Fruit fly (Drosophila melanogaster) whole organism, adult: Measurements from ENCODE around the gene Nost.
"Not testable (repeated sequence)": the region's sequence is repeated elsewhere in the genome, so short reads cannot be mapped to it uniquely, and the experiment has no call there.

Experiments
- CG11617 ChIP-seq: fragments of 200-800 bp; sonication (Bioruptor generic); optimal IDR thresholded peaks from 2 replicates; lab custom pipeline; 2017; ENCODE audit warnings: mild to moderate bottlenecking, missing biosample characterization, missing genetic modification reagents, missing genetic modification characterization
- CG12768 ChIP-seq: fragments of 200-800 bp; sonication (Bioruptor generic); optimal IDR thresholded peaks from 2 replicates; lab custom pipeline; 2017; ENCODE audit warnings: missing biosample characterization, missing genetic modification characterization, mild to moderate bottlenecking, moderate library complexity, missing genetic modification reagents
- CG14711 ChIP-seq: fragments of 200-800 bp; sonication (Bioruptor generic); optimal IDR thresholded peaks from 2 replicates; lab custom pipeline; 2018; ENCODE audit warnings: missing biosample characterization, mild to moderate bottlenecking, missing genetic modification characterization, moderate library complexity
- CG1620 ChIP-seq: fragments of 200-800 bp; sonication (Bioruptor generic); optimal IDR thresholded peaks from 2 replicates; lab custom pipeline; 2016; ENCODE audit warnings: missing biosample characterization, missing genetic modification characterization
- CG33017 ChIP-seq: fragments of 200-800 bp; sonication (Bioruptor generic); optimal IDR thresholded peaks from 2 replicates; lab custom pipeline; 2018; ENCODE audit warnings: missing biosample characterization, mild to moderate bottlenecking, missing genetic modification characterization, moderate library complexity
- CG5204 ChIP-seq: fragments of 200-800 bp; sonication (Bioruptor generic); optimal IDR thresholded peaks from 2 replicates; lab custom pipeline; 2016; ENCODE audit warnings: missing biosample characterization, missing genetic modification characterization
- CG7045 ChIP-seq: fragments of 200-800 bp; sonication (Bioruptor generic); optimal IDR thresholded peaks from 2 replicates; lab custom pipeline; 2017; ENCODE audit warnings: missing biosample characterization, mild to moderate bottlenecking, missing genetic modification characterization
- CG7101 ChIP-seq: fragments of 200-800 bp; sonication (Bioruptor generic); optimal IDR thresholded peaks from 2 replicates; lab custom pipeline; 2018; ENCODE audit warnings: missing biosample characterization, mild to moderate bottlenecking, missing genetic modification characterization, moderate library complexity
- Clk ChIP-seq: fragments of 200-800 bp; sonication (Bioruptor generic); optimal IDR thresholded peaks from 2 replicates; lab custom pipeline; 2017; ENCODE audit warnings: missing biosample characterization, missing genetic modification characterization
- Crg-1 ChIP-seq: fragments of 200-800 bp; sonication (Bioruptor generic); optimal IDR thresholded peaks from 2 replicates; lab custom pipeline; 2016; ENCODE audit warnings: missing biosample characterization, missing genetic modification characterization
- Hr96 ChIP-seq: fragments of 200-800 bp; sonication (Bioruptor generic); optimal IDR thresholded peaks from 2 replicates; lab custom pipeline; 2016; ENCODE audit warnings: missing biosample characterization, missing genetic modification characterization
- Mnt ChIP-seq: fragments of 200-800 bp; sonication (Bioruptor generic); optimal IDR thresholded peaks from 2 replicates; lab custom pipeline; 2016; ENCODE audit warnings: missing biosample characterization, mild to moderate bottlenecking, missing genetic modification characterization
- bab1 ChIP-seq: fragments of 200-800 bp; sonication (Bioruptor generic); optimal IDR thresholded peaks from 3 replicates; lab custom pipeline; 2019; ENCODE audit warnings: missing biosample characterization, mild to moderate bottlenecking, missing genetic modification characterization, moderate library complexity
- cic ChIP-seq: fragments of 200-800 bp; sonication (Bioruptor generic); optimal IDR thresholded peaks from 2 replicates; lab custom pipeline; 2017; ENCODE audit warnings: missing biosample characterization, mild to moderate bottlenecking, missing genetic modification characterization, moderate library complexity
- cnc ChIP-seq, 2 experiments: fragments of >200 bp; optimal IDR thresholded peaks; 2 replicates each; lab custom pipeline; 2017
- kay ChIP-seq: fragments of 200-800 bp; sonication (Bioruptor generic); peaks from one replicate; lab custom pipeline; 2016; ENCODE audit warnings: missing biosample characterization, missing genetic modification characterization, borderline replicate concordance
- ovo ChIP-seq: fragments of 200-800 bp; sonication (Bioruptor generic); optimal IDR thresholded peaks from 2 replicates; lab custom pipeline; 2016; ENCODE audit warnings: missing biosample characterization, missing genetic modification characterization
- pad ChIP-seq: fragments of 200-800 bp; sonication (Bioruptor generic); optimal IDR thresholded peaks from 3 replicates; lab custom pipeline; 2017; ENCODE audit warnings: missing biosample characterization, missing genetic modification characterization, mild to moderate bottlenecking, moderate library complexity, missing genetic modification reagents
- tj ChIP-seq: fragments of 200-800 bp; sonication (Bioruptor generic); optimal IDR thresholded peaks from 3 replicates; lab custom pipeline; 2017; ENCODE audit warnings: missing biosample characterization, mild to moderate bottlenecking, missing genetic modification characterization, moderate library complexity
- toe ChIP-seq: fragments of 200-800 bp; sonication (Bioruptor generic); optimal IDR thresholded peaks from 2 replicates; lab custom pipeline; 2016; ENCODE audit warnings: missing biosample characterization, missing genetic modification characterization

Gene Nost

DNA sequence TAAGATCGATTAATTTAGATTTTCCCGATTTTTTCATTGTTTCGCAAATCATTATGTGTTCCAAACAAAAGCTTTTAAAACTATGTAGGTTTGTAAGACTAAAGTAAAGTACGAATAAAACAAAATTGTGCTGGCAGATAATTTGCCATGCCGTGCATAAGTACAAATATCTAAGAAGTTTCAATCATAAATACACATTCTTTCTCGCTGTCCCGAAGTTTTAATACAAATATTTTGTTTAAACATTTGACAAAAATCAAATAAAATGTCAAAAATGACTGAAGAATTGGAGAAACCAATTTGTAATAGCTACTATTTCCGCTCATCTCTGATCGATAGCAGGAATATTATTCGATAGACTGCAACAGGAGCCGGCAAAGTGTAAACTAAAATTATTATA, 52.6 kb downstream of the Nost start, which contains the start of gene APC4:
APC4 (plus strand) TSS at position 332 of the 400 bp plus-strand sequence.
- TF ChIP-seq CG14711 (tag; lab: Kevin White, UChicago) (peak; percentile 2), CG1620 (GFP tag; lab: Kevin White, UChicago) (peak; percentile 9), ovo (no peak), toe (GFP tag; lab: Kevin White, UChicago) (peak; percentile 65), tj (GFP tag; lab: Kevin White, UChicago) (peak; percentile 20), Mnt (GFP tag; lab: Kevin White, UChicago) (no peak), pad (peak; percentile 31), CG33017 (tag; lab: Kevin White, UChicago) (no peak), CG11617 (peak; percentile 26), CG7101 (tag; lab: Kevin White, UChicago) (peak; percentile 33)

dm6 chrX:9085726-9086125, 55.7 kb downstream of the Nost start, which contains the start of gene CG32708:
Gene CG32708 (plus strand): TSS chrX:9085932.
- TF ChIP-seq CG1620 (GFP tag; lab: Kevin White, UChicago) (no peak), bab1 (GFP tag; lab: Kevin White, UChicago) (peak; percentile 66), Crg-1 (GFP tag; lab: Kevin White, UChicago) (no peak), cic (GFP tag; lab: Kevin White, UChicago) (no peak), Hr96 (GFP tag; lab: Kevin White, UChicago) (no peak), Mnt (GFP tag; lab: Kevin White, UChicago) (peak; percentile 43), toe (GFP tag; lab: Kevin White, UChicago) (no peak), kay (GFP tag; lab: Kevin White, UChicago) (no peak)

- TF ChIP-seq CG5204; CG11617; Hr96 (GFP tag; lab: Kevin White, UChicago): not testable (repeated sequence)
These were observed 56.7 kb downstream of the Nost start, which contains the start of gene CG32706 for dm6 chrX:9086702-9087179. Gene CG32706 (plus strand): TSS chrX:9087129.

dm6 chrX:9087920-9088417, 58.0 kb downstream of the Nost start, which contains the start of gene CG6999:
Gene CG6999 (plus strand): TSS chrX:9088367.
- not testable (repeated sequence) for TF ChIP-seq Crg-1 (GFP tag; lab: Kevin White, UChicago); CG14711 (tag; lab: Kevin White, UChicago); kay (GFP tag; lab: Kevin White, UChicago)

DNA sequence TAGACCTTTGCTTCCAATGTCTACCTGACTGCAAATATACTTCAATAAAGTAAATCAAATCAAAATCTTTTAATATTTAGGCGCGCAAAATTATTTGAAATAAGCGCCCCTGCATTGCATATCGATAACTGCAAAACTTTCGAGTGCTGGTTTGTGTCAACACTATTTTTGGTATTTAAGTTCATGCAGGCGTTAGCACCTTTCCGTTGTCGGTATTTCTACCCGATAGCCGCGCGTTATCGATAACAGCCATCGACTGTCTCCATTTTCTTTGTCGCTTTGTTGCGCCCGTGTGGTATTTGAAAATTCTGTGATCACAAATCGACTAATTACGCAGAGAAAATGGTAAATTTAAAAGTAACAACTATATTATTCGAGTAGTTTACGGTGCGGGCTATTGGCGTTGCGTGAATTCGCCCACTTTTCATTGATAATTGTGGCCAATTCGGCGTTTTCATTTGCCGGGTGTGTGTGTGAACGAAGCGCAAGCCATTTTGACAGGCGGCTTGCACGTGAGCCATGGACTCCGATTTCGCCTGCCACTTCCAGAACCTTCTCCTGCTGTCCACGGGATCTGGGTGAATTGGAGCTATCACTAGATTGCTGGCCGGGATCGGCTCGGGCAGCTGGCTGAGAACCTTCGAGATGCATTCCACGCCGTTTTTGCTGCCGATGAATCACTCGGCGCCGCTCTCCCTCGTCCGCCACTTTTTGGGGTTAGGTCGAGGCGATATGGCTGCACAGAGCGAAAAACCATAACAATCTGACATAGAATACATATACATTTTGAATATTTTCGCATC, 59.5 kb downstream of the Nost start, which contains the start of gene CCT2:
CCT2 (plus strand) TSS at position 260 of the 803 bp plus-strand sequence.
- peak; percentile 12 for TF ChIP-seq CG11617
- no peak for TF ChIP-seq CG5204
- TF ChIP-seq Clk (GFP tag; lab: Kevin White, UChicago): no peak
- peak; percentile 55 for TF ChIP-seq bab1 (GFP tag; lab: Kevin White, UChicago)
- TF ChIP-seq cic (GFP tag; lab: Kevin White, UChicago): no peak
- peak; percentile 4 for TF ChIP-seq tj (GFP tag; lab: Kevin White, UChicago)
- no peak for TF ChIP-seq CG1620 (GFP tag; lab: Kevin White, UChicago)
- TF ChIP-seq CG14711 (tag; lab: Kevin White, UChicago): peak; percentile 21
- no peak for TF ChIP-seq CG12768
- peak; percentile 78 for TF ChIP-seq Mnt (GFP tag; lab: Kevin White, UChicago)
- TF ChIP-seq CG7101 (tag; lab: Kevin White, UChicago): peak; percentile 12
- TF ChIP-seq kay (GFP tag; lab: Kevin White, UChicago): peak; percentile 82

DNA sequence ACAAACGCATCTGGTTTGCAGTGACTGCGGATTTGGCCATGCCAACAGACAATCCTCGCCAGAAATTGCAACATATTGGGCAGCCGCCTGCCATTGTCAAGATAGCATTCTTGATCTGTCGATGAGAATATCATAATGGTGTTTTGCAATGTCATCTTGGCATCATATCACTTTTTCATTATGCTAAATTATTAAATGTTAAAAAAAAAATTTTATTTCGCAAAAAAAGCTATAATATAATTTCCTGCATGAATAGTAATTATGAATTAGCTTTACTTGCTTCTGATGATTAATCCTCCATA, 60.0 kb downstream of the Nost start:
- TF ChIP-seq Crg-1 (GFP tag; lab: Kevin White, UChicago) (no peak), toe (GFP tag; lab: Kevin White, UChicago) (no peak), CG11617 (no peak), cnc (optimal IDR thresholded peaks at IDR 0.05; lab: Kevin White, UChicago) (peak in 1 of 2 experiments; percentile 32), cic (GFP tag; lab: Kevin White, UChicago) (no peak), kay (GFP tag; lab: Kevin White, UChicago) (peak; percentile 70), Clk (GFP tag; lab: Kevin White, UChicago) (no peak), pad (no peak), Hr96 (GFP tag; lab: Kevin White, UChicago) (no peak), CG1620 (GFP tag; lab: Kevin White, UChicago) (no peak), CG12768 (no peak), CG5204 (no peak)

- TF ChIP-seq Mnt (GFP tag; lab: Kevin White, UChicago) (no peak), CG12768 (no peak), kay (GFP tag; lab: Kevin White, UChicago) (no peak), toe (GFP tag; lab: Kevin White, UChicago) (no peak), Crg-1 (GFP tag; lab: Kevin White, UChicago) (no peak), tj (GFP tag; lab: Kevin White, UChicago) (no peak), Clk (GFP tag; lab: Kevin White, UChicago) (no peak), cnc (optimal IDR thresholded peaks at IDR 0.05; lab: Kevin White, UChicago) (no peak), CG14711 (tag; lab: Kevin White, UChicago) (no peak), CG5204 (no peak), ovo (no peak), CG1620 (GFP tag; lab: Kevin White, UChicago) (no peak), CG33017 (tag; lab: Kevin White, UChicago) (no peak), CG7045 (no peak), Hr96 (GFP tag; lab: Kevin White, UChicago) (no peak), CG7101 (tag; lab: Kevin White, UChicago) (no peak), bab1 (GFP tag; lab: Kevin White, UChicago) (no peak)
These were observed 63.1 kb downstream of the Nost start for dm6 chrX:9093062-9093461.
